Fruit fly (Drosophila melanogaster) whole organism, embryonic: ENCODE measurements around the gene CG12691.

Experiments used
- Blimp-1 ChIP-seq: fragments of 200-800 bp; sonication (Bioruptor generic); optimal IDR thresholded peaks from 3 replicates; lab custom pipeline; 2018; ENCODE audit warnings: missing biosample characterization, missing genetic modification characterization, mild to moderate bottlenecking, moderate library complexity, missing genetic modification reagents
- CG12299 ChIP-seq: fragments of 200-800 bp; sonication (Bioruptor generic); optimal IDR thresholded peaks from 2 replicates; lab custom pipeline; 2018; ENCODE audit warnings: missing biosample characterization, mild to moderate bottlenecking, missing genetic modification characterization
- CG16863 ChIP-seq: fragments of 200-800 bp; sonication (Bioruptor generic); optimal IDR thresholded peaks from 3 replicates; lab custom pipeline; 2016; ENCODE audit warnings: missing biosample characterization, missing genetic modification characterization
- CG2712 ChIP-seq: fragments of 200-800 bp; optimal IDR thresholded peaks from 3 replicates; lab custom pipeline; 2019; ENCODE audit warnings: missing biosample characterization, mild to moderate bottlenecking, missing genetic modification characterization, moderate library complexity
- CG8290 ChIP-seq, 3 experiments: fragments of 200-800 bp; sonication (Bioruptor generic); optimal IDR thresholded peaks; 2 replicates each; lab custom pipeline; 2016 to 2019; ENCODE audit warnings: missing biosample characterization in 3 of 3, missing genetic modification characterization in 3 of 3, mild to moderate bottlenecking in 2 of 3, moderate library complexity in 1 of 3
- maf-S ChIP-seq: fragments of 200-800 bp; sonication (Bioruptor generic); optimal IDR thresholded peaks from 2 replicates; lab custom pipeline; 2016; ENCODE audit warnings: missing biosample characterization, missing genetic modification characterization
- usp ChIP-seq: fragments of >200 bp; optimal IDR thresholded peaks from 2 replicates; lab custom pipeline; 2017; ENCODE audit warnings: missing biosample characterization, missing genetic modification characterization

dm6 chrX:4273499-4273898 lies 7.6 kb downstream of the CG12691 start:
- TF ChIP-seq CG8290 (GFP tag; optimal IDR thresholded peaks at IDR 0.05; lab: Kevin White, UChicago): no peak
- TF ChIP-seq CG8290 (tag; optimal IDR thresholded peaks at IDR 0.05; lab: Kevin White, UChicago): no peak
- no peak for TF ChIP-seq CG12299 (tag; lab: Kevin White, UChicago)
- TF ChIP-seq maf-S (GFP tag; lab: Kevin White, UChicago): no peak
- no peak for TF ChIP-seq CG16863
- no peak for TF ChIP-seq usp
- TF ChIP-seq CG2712 (tag; lab: Kevin White, UChicago): no peak
- TF ChIP-seq Blimp-1 (GFP tag; lab: Kevin White, UChicago): no peak
